Worm (Caenorhabditis elegans) whole organism, late embryonic: Measurements from ENCODE around the gene F44F4.3.
"Not testable (repeated sequence)": the region's sequence is repeated elsewhere in the genome, so short reads cannot be mapped to it uniquely, and the experiment has no call there.

ENCODE experiments used
- lim-6 ChIP-seq: sonication (generic microtip); optimal IDR thresholded peaks from 2 replicates; lab custom pipeline; 2016; ENCODE audit warnings: missing genetic modification characterization, missing compliant biosample characterization
- pag-3 ChIP-seq: sonication (generic microtip); optimal IDR thresholded peaks from 2 replicates; lab custom pipeline; 2016; ENCODE audit warnings: missing compliant biosample characterization, missing genetic modification characterization, borderline replicate concordance
- pqm-1 ChIP-seq: sonication (generic microtip); optimal IDR thresholded peaks from 2 replicates; lab custom pipeline; 2016; ENCODE audit warnings: missing genetic modification characterization, missing compliant biosample characterization

- not testable (repeated sequence) for TF ChIP-seq pqm-1 (tag; lab: Kevin White, UChicago); lim-6; pag-3 (tag; lab: Kevin White, UChicago)
Measured at ce11 chrII:10922874-10923273, 37.2 kb upstream of the F44F4.3 start, which contains the start of gene Y19D2B.1.
